Worm (Caenorhabditis elegans) whole organism, L4 larva: ENCODE results near the gene msp-77.
A peak's percentile ranks its signal among the peaks of the same experiment; 100 is the strongest.

Experiments used
- F10B5.3 ChIP-seq: sonication (generic microtip); optimal IDR thresholded peaks from 2 replicates; lab custom pipeline; 2016; ENCODE audit warnings: mild to moderate bottlenecking, missing genetic modification characterization, missing compliant biosample characterization
- T20F7.1 ChIP-seq: fragments of 200-800 bp; sonication (Bioruptor generic); optimal IDR thresholded peaks from 2 replicates; lab custom pipeline; 2018; ENCODE audit warnings: mild to moderate bottlenecking, missing genetic modification characterization, missing compliant biosample characterization
- T26A8.4 ChIP-seq: fragments of 200-800 bp; sonication (Bioruptor generic); IDR thresholded peaks from 2 replicates; pipeline ENCODE4 v1.3.6; 2022; ENCODE audit warnings: missing genetic modification characterization, missing compliant biosample characterization
- Y48G9A.11 ChIP-seq: fragments of 200-800 bp; sonication (Bioruptor generic); IDR thresholded peaks from 2 replicates; pipeline ENCODE4 v1.3.6; 2022; ENCODE audit warnings: missing genetic modification reagents, missing genetic modification characterization, missing compliant biosample characterization
- aha-1 ChIP-seq: fragments of 150-350 bp; peaks from one replicate; lab custom pipeline; 2014; ENCODE audit warnings: missing biosample characterization, missing genetic modification characterization
- aly-2 ChIP-seq: sonication (generic microtip); optimal IDR thresholded peaks from 2 replicates; lab custom pipeline; 2018; ENCODE audit warnings: missing biosample characterization, missing genetic modification characterization
- ama-1 ChIP-seq: fragments of 150-350 bp; optimal IDR thresholded peaks from 2 replicates; lab custom pipeline; 2014; ENCODE audit warnings: inconsistent platforms, mixed read lengths
- ceh-28 ChIP-seq: fragments of 150-350 bp; optimal IDR thresholded peaks from 2 replicates; lab custom pipeline; 2014; ENCODE audit warnings: missing biosample characterization, missing genetic modification reagents, missing genetic modification characterization
- daf-16 ChIP-seq, 3 experiments: sonication (generic microtip); optimal IDR thresholded peaks; 2 replicates each; lab custom pipeline; 2016 to 2017; ENCODE audit warnings: missing genetic modification characterization in 3 of 3, missing genetic modification reagents in 3 of 3, mild to moderate bottlenecking in 2 of 3, missing compliant biosample characterization in 2 of 3, missing biosample characterization in 1 of 3, moderate library complexity in 1 of 3
- dpl-1 ChIP-seq: fragments of 150-350 bp; optimal IDR thresholded peaks from 2 replicates; lab custom pipeline; 2014; ENCODE audit warnings: missing biosample characterization, missing genetic modification reagents, missing genetic modification characterization
- dve-1 ChIP-seq: sonication (generic microtip); optimal IDR thresholded peaks from 2 replicates; lab custom pipeline; 2017; ENCODE audit warnings: antibody characterized with exemption, mild to moderate bottlenecking, missing genetic modification characterization, missing compliant biosample characterization; ENCODE audit not compliant: insufficient read depth
- egl-43 ChIP-seq: fragments of 200-800 bp; sonication (Bioruptor generic); IDR thresholded peaks from 2 replicates; pipeline ENCODE4 v1.3.6; 2022; ENCODE audit warnings: missing genetic modification reagents, missing genetic modification characterization, missing compliant biosample characterization
- hlh-11 ChIP-seq: fragments of 200-800 bp; sonication (Bioruptor generic); optimal IDR thresholded peaks from 2 replicates; lab custom pipeline; 2018; ENCODE audit warnings: mild to moderate bottlenecking, missing genetic modification characterization, missing compliant biosample characterization
- hlh-30 ChIP-seq: sonication (generic microtip); optimal IDR thresholded peaks from 2 replicates; lab custom pipeline; 2017; ENCODE audit warnings: antibody characterized with exemption, mild to moderate bottlenecking, missing genetic modification characterization, missing compliant biosample characterization; ENCODE audit not compliant: insufficient read depth
- lin-13 ChIP-seq: fragments of 150-350 bp; optimal IDR thresholded peaks from 2 replicates; lab custom pipeline; 2014; ENCODE audit warnings: missing biosample characterization, missing genetic modification reagents, missing genetic modification characterization
- lin-38 ChIP-seq: fragments of 200-800 bp; sonication (Bioruptor generic); IDR thresholded peaks from 2 replicates; pipeline ENCODE4 v1.3.6; 2022; ENCODE audit warnings: missing genetic modification reagents, missing genetic modification characterization, missing compliant biosample characterization
- lir-3 ChIP-seq: sonication (generic microtip); optimal IDR thresholded peaks from 2 replicates; lab custom pipeline; 2016; ENCODE audit warnings: mild to moderate bottlenecking, missing genetic modification characterization, missing compliant biosample characterization
- mdl-1 ChIP-seq, 2 experiments: fragments of 150-350 bp in 1 of 2; sonication (generic microtip) in 1 of 2; optimal IDR thresholded peaks; 2 replicates each; lab custom pipeline; 2014 to 2017; ENCODE audit warnings: missing biosample characterization in 2 of 2, missing genetic modification characterization in 2 of 2
- mxl-2 ChIP-seq: fragments of 200-800 bp; sonication (Bioruptor generic); conservative IDR thresholded peaks from 2 replicates; pipeline ENCODE4 v1.3.6; 2022; ENCODE audit warnings: missing genetic modification reagents, missing genetic modification characterization, missing compliant biosample characterization
- nhr-11 ChIP-seq: fragments of 150-350 bp; optimal IDR thresholded peaks from 2 replicates; lab custom pipeline; 2014; ENCODE audit warnings: missing biosample characterization, missing genetic modification characterization
- nhr-28 ChIP-seq: fragments of 150-350 bp; optimal IDR thresholded peaks from 2 replicates; lab custom pipeline; 2014; ENCODE audit warnings: missing biosample characterization, missing genetic modification characterization
- nhr-6 ChIP-seq: fragments of 150-350 bp; optimal IDR thresholded peaks from 2 replicates; lab custom pipeline; 2014; ENCODE audit warnings: missing biosample characterization, missing genetic modification characterization
- nhr-77 ChIP-seq: fragments of 150-350 bp; optimal IDR thresholded peaks from 2 replicates; lab custom pipeline; 2014; ENCODE audit warnings: missing biosample characterization, missing genetic modification characterization
- php-3 ChIP-seq: fragments of 200-800 bp; sonication (Bioruptor generic); IDR thresholded peaks from 2 replicates; pipeline ENCODE4 v1.3.6; 2022; ENCODE audit warnings: missing genetic modification reagents, missing genetic modification characterization, missing compliant biosample characterization
- rbr-2 ChIP-seq: sonication (generic microtip); optimal IDR thresholded peaks from 2 replicates; lab custom pipeline; 2016; ENCODE audit warnings: missing genotype, missing genetic modification characterization, missing compliant biosample characterization
- spr-1 ChIP-seq: sonication (generic microtip); optimal IDR thresholded peaks from 2 replicates; lab custom pipeline; 2016; ENCODE audit warnings: mild to moderate bottlenecking, missing genetic modification characterization, missing compliant biosample characterization
- spr-3 ChIP-seq: fragments of 200-800 bp; sonication (Bioruptor generic); optimal IDR thresholded peaks from 2 replicates; lab custom pipeline; 2018; ENCODE audit warnings: mild to moderate bottlenecking, missing genetic modification characterization, missing compliant biosample characterization
- tag-97 ChIP-seq: fragments of 200-800 bp; sonication (Bioruptor generic); IDR thresholded peaks from 2 replicates; pipeline ENCODE4 v1.3.6; 2022; ENCODE audit warnings: missing genetic modification characterization, missing compliant biosample characterization
- unc-62 ChIP-seq, 3 experiments: fragments of 150-350 bp in 1 of 3; sonication (generic microtip); optimal IDR thresholded peaks in 2 of 3; peaks in 1 of 3; 1 replicate in 1 of 3; 2 replicates in 2 of 3; lab custom pipeline; 2014 to 2017; ENCODE audit warnings: missing biosample characterization in 3 of 3, missing genetic modification characterization in 3 of 3, missing genetic modification reagents in 3 of 3, missing genotype in 1 of 3
- zag-1 ChIP-seq: fragments of 150-350 bp; optimal IDR thresholded peaks from 2 replicates; lab custom pipeline; 2014; ENCODE audit warnings: missing biosample characterization, missing genetic modification characterization
- zfp-2 ChIP-seq: sonication (generic microtip); optimal IDR thresholded peaks from 2 replicates; lab custom pipeline; 2016; ENCODE audit warnings: mild to moderate bottlenecking, missing genetic modification characterization, missing compliant biosample characterization
- zip-2 ChIP-seq: fragments of 150-350 bp; optimal IDR thresholded peaks from 2 replicates; lab custom pipeline; 2014; ENCODE audit warnings: missing biosample characterization, missing genetic modification characterization
- ztf-11 ChIP-seq: fragments of 150-350 bp; optimal IDR thresholded peaks from 2 replicates; lab custom pipeline; 2014; ENCODE audit warnings: missing biosample characterization, missing genetic modification characterization

msp-77 gene

ce11 chrIV:9920426-9920825 is 26.0 kb downstream of the msp-77 start:
- TF ChIP-seq egl-43 (GFP tag; lab: Robert Waterston, UW), result no peak
- TF ChIP-seq ztf-11 (tag; lab: Kevin White, UChicago), result no peak
- peak; percentile 94 for TF ChIP-seq aha-1 (tag; lab: Kevin White, UChicago)
- TF ChIP-seq unc-62 (GFP tag; optimal IDR thresholded peaks at IDR 0.05 in 1 of 2; lab: Kevin White, UChicago), result peak in 1 of 2 experiments; percentile 82
- no peak for TF ChIP-seq unc-62 (tag; optimal IDR thresholded peaks at IDR 0.05; lab: Kevin White, UChicago)
- no peak for TF ChIP-seq spr-1 (tag; lab: Kevin White, UChicago)
- TF ChIP-seq Y48G9A.11, result no peak
- no peak for TF ChIP-seq nhr-11 (tag; lab: Kevin White, UChicago)
- no peak for TF ChIP-seq zfp-2 (tag; lab: Kevin White, UChicago)
- no peak for TF ChIP-seq hlh-30

- peak in 1 of 2 experiments; percentile 96 for TF ChIP-seq unc-62 (GFP tag; optimal IDR thresholded peaks at IDR 0.05 in 1 of 2; lab: Kevin White, UChicago)
- no peak for TF ChIP-seq unc-62 (tag; optimal IDR thresholded peaks at IDR 0.05; lab: Kevin White, UChicago)
- no peak for TF ChIP-seq lin-38 (GFP tag; lab: Robert Waterston, UW)
Measured at ce11 chrIV:9924419-9924818, 30.0 kb downstream of the msp-77 start.

- TF ChIP-seq php-3 (GFP tag; lab: Robert Waterston, UW) (no peak), tag-97 (GFP tag; lab: Robert Waterston, UW) (no peak), lin-13 (GFP tag; lab: Kevin White, UChicago) (no peak), T26A8.4 (GFP tag; lab: Robert Waterston, UW) (no peak), daf-16 (GFP tag; optimal IDR thresholded peaks at IDR 0.05; lab: Kevin White, UChicago) (peak in 1 of 2 experiments; percentile 90), daf-16 (tag; optimal IDR thresholded peaks at IDR 0.05; lab: Kevin White, UChicago) (no peak), F10B5.3 (no peak), hlh-11 (peak; percentile 10), nhr-11 (tag; lab: Kevin White, UChicago) (peak; percentile 67), ama-1 (lab: Kevin White, UChicago) (no peak), unc-62 (GFP tag; optimal IDR thresholded peaks at IDR 0.05 in 1 of 2; lab: Kevin White, UChicago) (peak in 1 of 2 experiments; percentile 91), unc-62 (tag; optimal IDR thresholded peaks at IDR 0.05; lab: Kevin White, UChicago) (no peak), nhr-6 (tag; lab: Kevin White, UChicago) (no peak), mdl-1 (tag; optimal IDR thresholded peaks at IDR 0.05; lab: Kevin White, UChicago) (no peak)
- TF ChIP-seq, all 104 proteins: peak for 4
Measured at ce11 chrIV:9928180-9928896, 33.9 kb downstream of the msp-77 start, which contains the start of gene dur-1. dur-1 (minus strand) TSS chrIV:9928230.

ce11 chrIV:9932055-9932454 is 37.6 kb downstream of the msp-77 start, which contains the start of the genes trmt-10A and F25H8.2:
trmt-10A (minus strand) TSS chrIV:9932213.
F25H8.2 (plus strand) TSS chrIV:9932235.
- TF ChIP-seq mxl-2 (GFP tag; lab: Robert Waterston, UW), result no peak
- peak; percentile 65 for TF ChIP-seq nhr-77
- TF ChIP-seq zag-1 (tag; lab: Kevin White, UChicago), result no peak
- peak; percentile 7 for TF ChIP-seq dve-1 (tag; lab: Kevin White, UChicago)
- peak; percentile 16 for TF ChIP-seq nhr-6 (tag; lab: Kevin White, UChicago)
- no peak for TF ChIP-seq ceh-28
- TF ChIP-seq zip-2 (tag; lab: Kevin White, UChicago), result no peak
- TF ChIP-seq aly-2 (tag; lab: Kevin White, UChicago), result no peak
- TF ChIP-seq T20F7.1 (GFP tag; lab: Kevin White, UChicago), result peak; percentile 90
- peak; percentile 89 for TF ChIP-seq lin-38 (GFP tag; lab: Robert Waterston, UW)
- no peak for TF ChIP-seq lir-3
- TF ChIP-seq dpl-1 (GFP tag; lab: Kevin White, UChicago), result peak; percentile 44
- no peak for TF ChIP-seq hlh-11
- no peak for TF ChIP-seq spr-3 (GFP tag; lab: Kevin White, UChicago)
- peak; percentile 18 for TF ChIP-seq nhr-28 (tag; lab: Kevin White, UChicago)
- TF ChIP-seq aha-1 (tag; lab: Kevin White, UChicago), result peak; percentile 30
- TF ChIP-seq rbr-2 (tag; lab: Kevin White, UChicago), result peak; percentile 28
- TF ChIP-seq, all 104 proteins: peak for 9
